Worm (Caenorhabditis elegans) whole organism, early embryonic: ENCODE measurements around the gene sta-2.
A peak's percentile ranks its signal among the peaks of the same experiment; 100 is the strongest.

Source experiments
- B0310.2 ChIP-seq: sonication (generic microtip); optimal IDR thresholded peaks from 2 replicates; lab custom pipeline; 2016; ENCODE audit warnings: mild to moderate bottlenecking, missing genetic modification characterization, missing compliant biosample characterization
- aly-1 ChIP-seq: sonication (generic microtip); optimal IDR thresholded peaks from 2 replicates; lab custom pipeline; 2016; ENCODE audit warnings: missing genetic modification characterization, missing compliant biosample characterization
- ama-1 ChIP-seq: fragments of 150-350 bp; optimal IDR thresholded peaks from 2 replicates; lab custom pipeline; 2014
- ceh-13 ChIP-seq: fragments of 200-800 bp; sonication (Bioruptor generic); optimal IDR thresholded peaks from 2 replicates; lab custom pipeline; 2018; ENCODE audit warnings: mild to moderate bottlenecking, missing genetic modification characterization, missing compliant biosample characterization
- ceh-36 ChIP-seq: sonication (generic microtip); optimal IDR thresholded peaks from 2 replicates; lab custom pipeline; 2016; ENCODE audit warnings: missing genetic modification characterization, inconsistent platforms, missing compliant biosample characterization
- flt-1 ChIP-seq: fragments of 200-800 bp; sonication (Bioruptor generic); IDR thresholded peaks from 2 replicates; pipeline ENCODE4 v1.3.6; 2022; ENCODE audit warnings: missing genetic modification characterization, missing compliant biosample characterization
- hmg-4 ChIP-seq: fragments of 200-800 bp; sonication (Bioruptor generic); optimal IDR thresholded peaks from 2 replicates; lab custom pipeline; 2018; ENCODE audit warnings: mild to moderate bottlenecking, missing genetic modification characterization, missing compliant biosample characterization
- hnd-1 ChIP-seq: sonication (generic microtip); optimal IDR thresholded peaks from 2 replicates; lab custom pipeline; 2016; ENCODE audit warnings: missing genetic modification characterization, missing compliant biosample characterization
- pes-1 ChIP-seq: fragments of 200-800 bp; sonication (Bioruptor generic); IDR thresholded peaks from 2 replicates; pipeline ENCODE4 v1.3.6; 2022; ENCODE audit warnings: missing genetic modification reagents, missing genetic modification characterization, missing compliant biosample characterization
- scrt-1 ChIP-seq: fragments of 200-800 bp; sonication (Bioruptor generic); IDR thresholded peaks from 2 replicates; pipeline ENCODE4 v1.3.6; 2022; ENCODE audit warnings: missing genetic modification characterization, missing compliant biosample characterization
- sea-1 ChIP-seq: fragments of 200-800 bp; sonication (Bioruptor generic); conservative IDR thresholded peaks from 2 replicates; pipeline ENCODE4 v1.3.6; 2022; ENCODE audit warnings: missing genetic modification characterization, missing compliant biosample characterization
- tbx-37 ChIP-seq: fragments of 200-800 bp; sonication (Bioruptor generic); conservative IDR thresholded peaks from 2 replicates; pipeline ENCODE4 v1.3.6; 2022; ENCODE audit warnings: missing genetic modification reagents, missing genetic modification characterization, missing compliant biosample characterization
- tra-4 ChIP-seq: sonication (generic microtip); optimal IDR thresholded peaks from 2 replicates; lab custom pipeline; 2017; ENCODE audit warnings: missing genetic modification characterization, missing compliant biosample characterization

ce11 chrV:9786721-9787131 lies 45.7 kb downstream of the sta-2 start, which contains the start of gene F46B6.6:
- TF ChIP-seq scrt-1 (GFP tag; lab: Robert Waterston, UW) = no peak
- TF ChIP-seq ama-1 (lab: Kevin White, UChicago) = peak; percentile 44
- no peak for TF ChIP-seq flt-1 (GFP tag; lab: Robert Waterston, UW)
- no peak for TF ChIP-seq sea-1
- no peak for TF ChIP-seq pes-1 (GFP tag; lab: Robert Waterston, UW)
- TF ChIP-seq B0310.2 = no peak
- no peak for TF ChIP-seq tbx-37 (GFP tag; lab: Robert Waterston, UW)
- no peak for TF ChIP-seq ceh-13
- TF ChIP-seq hnd-1 (tag; lab: Kevin White, UChicago) = no peak
- TF ChIP-seq aly-1 (tag; lab: Kevin White, UChicago) = no peak
- TF ChIP-seq tra-4 = no peak
- TF ChIP-seq hmg-4 (GFP tag; lab: Kevin White, UChicago) = no peak
- no peak for TF ChIP-seq ceh-36 (tag; lab: Kevin White, UChicago)
